Worm (Caenorhabditis elegans) whole organism, L1 larva: ENCODE measurements around the gene F53B1.2.
A peak's percentile ranks its signal among the peaks of the same experiment; 100 is the strongest.

Experiments
- C34B4.2 ChIP-seq: sonication (generic microtip); optimal IDR thresholded peaks from 2 replicates; lab custom pipeline; 2017; ENCODE audit warnings: mild to moderate bottlenecking, missing genetic modification characterization, missing compliant biosample characterization
- F16B12.6 ChIP-seq: fragments of 150-350 bp; optimal IDR thresholded peaks from 2 replicates; lab custom pipeline; 2014; ENCODE audit warnings: missing biosample characterization, missing genetic modification characterization
- aha-1 ChIP-seq: fragments of 150-350 bp; optimal IDR thresholded peaks from 2 replicates; lab custom pipeline; 2014; ENCODE audit warnings: missing biosample characterization, missing genetic modification characterization
- ama-1 ChIP-seq: fragments of 150-350 bp; optimal IDR thresholded peaks from 2 replicates; lab custom pipeline; 2014
- blmp-1 ChIP-seq: fragments of 150-350 bp; optimal IDR thresholded peaks from 2 replicates; lab custom pipeline; 2014; ENCODE audit warnings: missing biosample characterization, missing genetic modification characterization
- ceh-63 ChIP-seq: fragments of 200-800 bp; sonication (Bioruptor generic); optimal IDR thresholded peaks from 2 replicates; lab custom pipeline; 2018; ENCODE audit warnings: mild to moderate bottlenecking, missing genetic modification characterization, missing compliant biosample characterization
- ceh-8 ChIP-seq: fragments of 200-800 bp; sonication (Bioruptor generic); optimal IDR thresholded peaks from 2 replicates; lab custom pipeline; 2018; ENCODE audit warnings: mild to moderate bottlenecking, missing genetic modification characterization, moderate library complexity, missing compliant biosample characterization
- ceh-88 ChIP-seq: fragments of 200-800 bp; sonication (Bioruptor generic); IDR thresholded peaks from 2 replicates; pipeline ENCODE4 v1.3.6; 2022; ENCODE audit warnings: missing genetic modification characterization, missing compliant biosample characterization
- ceh-90 ChIP-seq: sonication (generic microtip); optimal IDR thresholded peaks from 2 replicates; lab custom pipeline; 2016; ENCODE audit warnings: missing genetic modification characterization, missing compliant biosample characterization
- efl-1 ChIP-seq, 4 experiments: fragments of 150-350 bp; optimal IDR thresholded peaks in 3 of 4; peaks in 1 of 4; 1 replicate in 1 of 4; 2 replicates in 3 of 4; lab custom pipeline; 2014; ENCODE audit warnings: missing biosample characterization in 2 of 4, missing genetic modification characterization in 2 of 4, missing genetic modification reagents in 2 of 4
- egl-13 ChIP-seq: sonication (generic microtip); optimal IDR thresholded peaks from 2 replicates; lab custom pipeline; 2016; ENCODE audit warnings: missing genotype, missing genetic modification reagents, missing genetic modification characterization, missing compliant biosample characterization
- elt-2 ChIP-seq: sonication (generic microtip); optimal IDR thresholded peaks from 2 replicates; lab custom pipeline; 2016; ENCODE audit warnings: missing genetic modification characterization, mild to moderate bottlenecking, inconsistent platforms, missing compliant biosample characterization, missing genetic modification reagents
- elt-3 ChIP-seq, 6 experiments: fragments of 150-350 bp in 1 of 6; sonication (generic microtip); optimal IDR thresholded peaks; 2 replicates each; lab custom pipeline; 2017 to 2018; ENCODE audit warnings: missing biosample characterization in 6 of 6, missing genetic modification characterization in 6 of 6, inconsistent platforms in 1 of 6
- fkh-8 ChIP-seq: sonication (generic microtip); optimal IDR thresholded peaks from 2 replicates; lab custom pipeline; 2016; ENCODE audit warnings: mild to moderate bottlenecking, missing genetic modification characterization, missing compliant biosample characterization
- fos-1 ChIP-seq: fragments of 150-350 bp; optimal IDR thresholded peaks from 2 replicates; lab custom pipeline; 2014; ENCODE audit warnings: missing biosample characterization, missing genetic modification characterization
- grh-1 ChIP-seq: fragments of 200-800 bp; sonication (Bioruptor generic); IDR thresholded peaks from 2 replicates; pipeline ENCODE4 v1.3.6; 2022; ENCODE audit warnings: missing genetic modification reagents, missing genetic modification characterization, missing compliant biosample characterization
- hlh-4 ChIP-seq: sonication (generic microtip); optimal IDR thresholded peaks from 2 replicates; lab custom pipeline; 2016; ENCODE audit warnings: mild to moderate bottlenecking, missing genetic modification characterization, missing compliant biosample characterization
- hpl-2 ChIP-seq: fragments of 150-350 bp; optimal IDR thresholded peaks from 2 replicates; lab custom pipeline; 2014; ENCODE audit warnings: missing biosample characterization, missing genetic modification reagents, missing genetic modification characterization
- jun-1 ChIP-seq: fragments of 150-350 bp; optimal IDR thresholded peaks from 2 replicates; lab custom pipeline; 2014; ENCODE audit warnings: missing biosample characterization, missing genetic modification reagents, missing genetic modification characterization
- lin-13 ChIP-seq: fragments of 150-350 bp; optimal IDR thresholded peaks from 2 replicates; lab custom pipeline; 2014; ENCODE audit warnings: missing biosample characterization, missing genetic modification reagents, missing genetic modification characterization
- lin-14 ChIP-seq: fragments of 200-800 bp; sonication (Bioruptor generic); optimal IDR thresholded peaks from 2 replicates; lab custom pipeline; 2018; ENCODE audit warnings: mild to moderate bottlenecking, missing genetic modification characterization, moderate library complexity, missing compliant biosample characterization
- lin-15B ChIP-seq: fragments of 150-350 bp; sonication (generic microtip); optimal IDR thresholded peaks from 3 replicates; lab custom pipeline; 2014; ENCODE audit warnings: missing biosample characterization, missing genetic modification characterization
- lin-35 ChIP-seq, 2 experiments: fragments of 150-350 bp; optimal IDR thresholded peaks; 2 replicates each; lab custom pipeline; 2014; ENCODE audit warnings: missing biosample characterization in 2 of 2, missing genetic modification characterization in 2 of 2, missing genetic modification reagents in 2 of 2
- lir-3 ChIP-seq: sonication (generic microtip); optimal IDR thresholded peaks from 2 replicates; lab custom pipeline; 2016; ENCODE audit warnings: mild to moderate bottlenecking, missing genetic modification characterization, moderate library complexity, missing compliant biosample characterization; ENCODE audit not compliant: poor library complexity
- lsy-2 ChIP-seq, 2 experiments: fragments of 150-350 bp; optimal IDR thresholded peaks; 2 replicates each; lab custom pipeline; 2014; ENCODE audit warnings: missing biosample characterization in 2 of 2, missing genetic modification characterization in 2 of 2
- mab-9 ChIP-seq: fragments of 200-800 bp; sonication (Bioruptor generic); IDR thresholded peaks from 2 replicates; pipeline ENCODE4 v1.3.6; 2022; ENCODE audit warnings: missing genetic modification reagents, missing genetic modification characterization, missing compliant biosample characterization
- mdl-1 ChIP-seq, 2 experiments: fragments of 150-350 bp; optimal IDR thresholded peaks; 2 replicates each; lab custom pipeline; 2014 to 2017; ENCODE audit warnings: missing biosample characterization in 2 of 2, missing genetic modification characterization in 2 of 2, inconsistent platforms in 1 of 2
- mef-2 ChIP-seq: fragments of 150-350 bp; optimal IDR thresholded peaks from 2 replicates; lab custom pipeline; 2014; ENCODE audit warnings: missing biosample characterization, missing genetic modification characterization
- mep-1 ChIP-seq: fragments of 150-350 bp; optimal IDR thresholded peaks from 2 replicates; lab custom pipeline; 2014; ENCODE audit warnings: missing biosample characterization, missing genetic modification characterization
- nhr-11 ChIP-seq: fragments of 150-350 bp; optimal IDR thresholded peaks from 2 replicates; lab custom pipeline; 2014; ENCODE audit warnings: missing biosample characterization, missing genetic modification characterization
- nhr-12 ChIP-seq: sonication (generic microtip); optimal IDR thresholded peaks from 2 replicates; lab custom pipeline; 2017; ENCODE audit warnings: missing biosample characterization, missing genetic modification characterization
- nhr-20 ChIP-seq: sonication (generic microtip); optimal IDR thresholded peaks from 2 replicates; lab custom pipeline; 2016; ENCODE audit warnings: mild to moderate bottlenecking, missing genetic modification characterization, missing compliant biosample characterization
- nhr-47 ChIP-seq: sonication (generic microtip); optimal IDR thresholded peaks from 2 replicates; lab custom pipeline; 2016; ENCODE audit warnings: mild to moderate bottlenecking, missing genetic modification characterization, moderate library complexity, missing compliant biosample characterization
- nhr-76 ChIP-seq: sonication (generic microtip); optimal IDR thresholded peaks from 2 replicates; lab custom pipeline; 2017; ENCODE audit warnings: missing biosample characterization, missing genetic modification characterization
- nhr-77 ChIP-seq: fragments of 150-350 bp; optimal IDR thresholded peaks from 2 replicates; lab custom pipeline; 2014; ENCODE audit warnings: missing biosample characterization, missing genetic modification characterization
- nhr-84 ChIP-seq: sonication (generic microtip); optimal IDR thresholded peaks from 2 replicates; lab custom pipeline; 2017; ENCODE audit warnings: missing biosample characterization, missing genetic modification characterization
- nhr-85 ChIP-seq: sonication (generic microtip); peaks from one replicate; lab custom pipeline; 2016; ENCODE audit warnings: missing genetic modification characterization, inconsistent platforms, missing compliant biosample characterization
- pag-3 ChIP-seq: sonication (generic microtip); optimal IDR thresholded peaks from 2 replicates; lab custom pipeline; 2017; ENCODE audit warnings: missing genetic modification characterization, mild to moderate bottlenecking, missing compliant biosample characterization, antibody characterized with exemption, borderline replicate concordance; ENCODE audit not compliant: insufficient read depth
- rnt-1 ChIP-seq: sonication (generic microtip); optimal IDR thresholded peaks from 2 replicates; lab custom pipeline; 2016; ENCODE audit warnings: mild to moderate bottlenecking, missing genetic modification characterization, moderate library complexity, missing compliant biosample characterization
- skn-1 ChIP-seq: fragments of 150-350 bp; optimal IDR thresholded peaks from 2 replicates; lab custom pipeline; 2014; ENCODE audit warnings: missing biosample characterization, missing genetic modification characterization
- snpc-4 ChIP-seq: fragments of 150-350 bp; optimal IDR thresholded peaks from 2 replicates; lab custom pipeline; 2014; ENCODE audit warnings: missing biosample characterization, missing genetic modification characterization
- snu-23 ChIP-seq: sonication (generic microtip); optimal IDR thresholded peaks from 2 replicates; lab custom pipeline; 2016; ENCODE audit warnings: missing genetic modification characterization, missing compliant biosample characterization
- sox-4 ChIP-seq: sonication (generic microtip); optimal IDR thresholded peaks from 2 replicates; lab custom pipeline; 2016; ENCODE audit warnings: missing genetic modification characterization, missing compliant biosample characterization
- swsn-7 ChIP-seq: sonication (generic microtip); optimal IDR thresholded peaks from 2 replicates; lab custom pipeline; 2016; ENCODE audit warnings: missing genetic modification characterization, missing compliant biosample characterization
- tbx-2 ChIP-seq: sonication (generic microtip); optimal IDR thresholded peaks from 2 replicates; lab custom pipeline; 2016; ENCODE audit warnings: missing genetic modification characterization, missing compliant biosample characterization
- tlp-1 ChIP-seq: fragments of 150-350 bp; optimal IDR thresholded peaks from 2 replicates; lab custom pipeline; 2014; ENCODE audit warnings: missing biosample characterization, missing genetic modification characterization
- unc-30 ChIP-seq: sonication (generic microtip); optimal IDR thresholded peaks from 2 replicates; lab custom pipeline; 2017; ENCODE audit warnings: missing biosample characterization, missing genetic modification characterization
- unc-62 ChIP-seq: fragments of 150-350 bp; optimal IDR thresholded peaks from 2 replicates; lab custom pipeline; 2014; ENCODE audit warnings: missing biosample characterization, missing genetic modification reagents, missing genetic modification characterization
- unc-98 ChIP-seq: fragments of 200-800 bp; sonication (Bioruptor generic); IDR thresholded peaks from 2 replicates; pipeline ENCODE4 v1.3.6; 2022; ENCODE audit warnings: missing genetic modification characterization, missing compliant biosample characterization
- zag-1 ChIP-seq: fragments of 150-350 bp; optimal IDR thresholded peaks from 2 replicates; lab custom pipeline; 2014; ENCODE audit warnings: missing biosample characterization, missing genetic modification characterization

F53B1.2 gene

DNA sequence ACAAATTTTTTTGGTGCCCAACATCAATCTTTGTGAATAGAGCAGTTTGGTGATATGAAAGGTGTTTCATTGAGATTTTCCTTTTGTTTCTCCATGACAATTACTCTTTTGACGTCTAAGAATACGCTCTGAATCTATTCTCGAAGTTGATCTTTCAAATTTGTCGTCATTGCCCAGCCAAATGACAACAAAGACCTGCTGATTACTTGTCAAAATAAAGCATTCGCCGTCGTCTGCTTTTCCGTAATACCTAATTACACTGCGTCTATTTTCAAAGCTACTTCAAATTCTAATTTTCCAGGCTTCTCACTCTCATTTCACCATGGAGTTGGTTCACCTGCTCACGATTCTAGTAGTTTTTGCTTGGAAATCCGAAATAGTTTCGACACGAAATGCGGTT is 3.5 kb upstream of the F53B1.2 start, which contains the start of gene F53B1.3:
TSS of gene F53B1.3 (plus strand) at position 301 of the 400 bp plus-strand sequence.
- TF ChIP-seq F16B12.6, result no peak
- TF ChIP-seq fkh-8 (tag; lab: Kevin White, UChicago), result peak; percentile 13
- TF ChIP-seq elt-3 (tag; optimal IDR thresholded peaks at IDR 0.05; lab: Kevin White, UChicago), result no peak
- TF ChIP-seq nhr-77 (tag; lab: Kevin White, UChicago), result no peak
- TF ChIP-seq nhr-12 (tag; lab: Kevin White, UChicago), result no peak
- no peak for TF ChIP-seq mdl-1 (tag; optimal IDR thresholded peaks at IDR 0.05; lab: Kevin White, UChicago)
- no peak for TF ChIP-seq lsy-2 (tag; optimal IDR thresholded peaks at IDR 0.05; lab: Kevin White, UChicago)
- peak; percentile 22 for TF ChIP-seq ceh-8
- TF ChIP-seq lin-13 (GFP tag; lab: Kevin White, UChicago), result no peak
- no peak for TF ChIP-seq lir-3 (tag; lab: Kevin White, UChicago)
- TF ChIP-seq, all 84 proteins: peak for 2

DNA sequence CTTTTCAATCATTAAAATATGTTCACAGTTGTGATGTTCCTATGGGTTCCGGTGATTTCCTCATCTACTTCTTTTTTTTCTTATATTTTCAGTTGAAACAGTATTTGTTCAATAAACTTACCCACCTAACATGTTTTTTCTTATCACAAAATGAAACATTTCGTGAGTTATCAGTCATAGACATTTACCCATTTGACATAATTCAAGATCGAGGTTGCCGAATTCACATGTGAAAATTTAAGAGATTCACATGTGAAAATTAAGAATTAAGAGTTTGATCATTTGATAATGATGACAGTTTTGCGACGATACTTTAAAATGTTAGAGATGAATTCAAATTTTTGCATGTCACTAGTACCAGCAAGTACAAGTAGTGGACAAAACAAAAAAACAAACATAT is 1.4 kb upstream of the F53B1.2 start:
- TF ChIP-seq egl-13 (tag; lab: Kevin White, UChicago) (no peak), nhr-85 (tag; lab: Kevin White, UChicago) (peak; percentile 7), elt-2 (tag; lab: Kevin White, UChicago) (peak; percentile 92), lin-35 (GFP tag; optimal IDR thresholded peaks at IDR 0.05; lab: Kevin White, UChicago) (peak in 1 of 2 experiments; percentile 44), nhr-47 (tag; lab: Kevin White, UChicago) (no peak), lin-15B (tag; lab: Kevin White, UChicago) (no peak), lin-14 (GFP tag; lab: Kevin White, UChicago) (peak; percentile 4)

DNA sequence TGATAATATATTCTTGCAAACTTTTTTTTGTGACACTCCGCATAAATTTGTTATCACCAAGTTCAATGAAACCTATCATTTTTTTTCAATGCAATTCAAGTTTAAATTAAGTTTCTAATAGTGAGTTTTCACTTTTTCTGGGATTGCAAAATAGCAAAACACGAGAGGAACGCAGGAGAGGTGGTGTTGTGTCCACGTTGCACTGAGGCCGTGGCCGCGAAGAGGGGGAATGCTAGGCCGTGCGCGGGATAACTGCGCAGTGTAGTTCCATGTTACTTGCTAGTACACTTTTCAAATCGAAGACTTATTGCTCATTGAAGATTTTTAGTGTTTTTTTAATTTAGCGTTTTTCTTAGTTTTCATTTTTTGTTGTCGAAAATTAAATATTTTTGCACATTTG is 600 bp upstream of the F53B1.2 start:
- peak; percentile 62 for TF ChIP-seq blmp-1 (tag; lab: Kevin White, UChicago)
- TF ChIP-seq tlp-1 (tag; lab: Kevin White, UChicago), result no peak
- TF ChIP-seq elt-3 (tag; optimal IDR thresholded peaks at IDR 0.05; lab: Kevin White, UChicago), result no peak
- TF ChIP-seq rnt-1 (tag; lab: Kevin White, UChicago), result peak; percentile 55
- TF ChIP-seq pag-3 (tag; lab: Kevin White, UChicago), result no peak
- TF ChIP-seq jun-1, result no peak
- no peak for TF ChIP-seq unc-98 (GFP tag; lab: Robert Waterston, UW)
- no peak for TF ChIP-seq snu-23 (GFP tag; lab: Kevin White, UChicago)
- no peak for TF ChIP-seq nhr-76 (tag; lab: Kevin White, UChicago)
- no peak for TF ChIP-seq unc-62 (GFP tag; lab: Kevin White, UChicago)
- TF ChIP-seq fos-1 (tag; lab: Kevin White, UChicago), result no peak
- TF ChIP-seq mep-1 (tag; lab: Kevin White, UChicago), result no peak
- no peak for TF ChIP-seq nhr-84 (tag; lab: Kevin White, UChicago)
- TF ChIP-seq unc-30 (tag; lab: Kevin White, UChicago), result no peak
- no peak for TF ChIP-seq swsn-7 (tag; lab: Kevin White, UChicago)
- no peak for TF ChIP-seq lin-13 (GFP tag; lab: Kevin White, UChicago)
- TF ChIP-seq ceh-63 (GFP tag; lab: Kevin White, UChicago), result no peak
- TF ChIP-seq sox-4 (tag; lab: Kevin White, UChicago), result no peak
- no peak for TF ChIP-seq hpl-2
- no peak for TF ChIP-seq nhr-20
- no peak for TF ChIP-seq ama-1 (lab: Kevin White, UChicago)
- TF ChIP-seq ceh-90 (tag; lab: Kevin White, UChicago), result no peak
- peak in 1 of 2 experiments; percentile 16 for TF ChIP-seq lin-35 (GFP tag; optimal IDR thresholded peaks at IDR 0.05; lab: Kevin White, UChicago)
- TF ChIP-seq grh-1, result no peak
- TF ChIP-seq mab-9 (GFP tag; lab: Robert Waterston, UW), result no peak
- peak; percentile 1 for TF ChIP-seq skn-1 (tag; lab: Kevin White, UChicago)
- TF ChIP-seq aha-1 (tag; lab: Kevin White, UChicago), result no peak
- no peak for TF ChIP-seq nhr-11 (tag; lab: Kevin White, UChicago)
- no peak for TF ChIP-seq ceh-88 (GFP tag; lab: Robert Waterston, UW)
- TF ChIP-seq snpc-4 (tag; lab: Kevin White, UChicago), result no peak
- TF ChIP-seq hlh-4 (tag; lab: Kevin White, UChicago), result no peak
- no peak for TF ChIP-seq tbx-2 (tag; lab: Kevin White, UChicago)
- no peak for TF ChIP-seq C34B4.2
- TF ChIP-seq F16B12.6, result no peak
- no peak for TF ChIP-seq efl-1 (optimal IDR thresholded peaks at IDR 0.05; lab: Kevin White, UChicago)
- TF ChIP-seq efl-1 (GFP tag; optimal IDR thresholded peaks at IDR 0.05 in 1 of 2; lab: Kevin White, UChicago), result no peak
- TF ChIP-seq mef-2 (tag; lab: Kevin White, UChicago), result no peak
- TF ChIP-seq zag-1 (tag; lab: Kevin White, UChicago), result no peak
- TF ChIP-seq lin-14 (GFP tag; lab: Kevin White, UChicago), result peak; percentile 54
